Worm (Caenorhabditis elegans) whole organism, L2 larva: ENCODE data around the gene Y45G5AM.6.

Source experiments
- F13H6.1 ChIP-seq: sonication (generic microtip); optimal IDR thresholded peaks from 2 replicates; lab custom pipeline; 2016; ENCODE audit warnings: missing genetic modification characterization, missing compliant biosample characterization
- mdl-1 ChIP-seq, 2 experiments: fragments of 150-350 bp in 1 of 2; sonication (generic microtip) in 1 of 2; optimal IDR thresholded peaks; 2 replicates each; lab custom pipeline; 2017; ENCODE audit warnings: missing biosample characterization in 2 of 2, missing genetic modification characterization in 2 of 2
- unc-39 ChIP-seq: fragments of 150-350 bp; optimal IDR thresholded peaks from 2 replicates; lab custom pipeline; 2014; ENCODE audit warnings: missing biosample characterization, missing genetic modification characterization

DNA sequence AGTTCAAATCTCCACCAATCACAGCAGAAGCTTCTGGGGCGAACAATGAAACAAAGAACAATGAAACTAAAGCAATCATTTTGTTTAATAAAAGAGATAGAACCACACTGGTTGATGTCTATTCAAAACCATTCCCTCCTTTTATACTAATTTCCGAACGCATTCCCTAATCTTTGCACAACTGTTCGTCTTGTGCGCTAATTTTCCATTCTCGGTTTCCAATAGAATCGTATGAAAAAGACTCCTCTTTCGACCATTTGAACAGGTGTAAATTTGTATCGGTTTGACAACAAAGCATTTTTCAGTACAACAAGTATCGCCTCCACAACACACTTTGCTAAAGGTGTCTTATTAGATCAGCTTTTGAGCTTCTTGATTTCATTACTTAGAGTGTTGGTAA lies 36.0 kb downstream of the Y45G5AM.6 start, which contains the start of gene T05B4.8:
- TF ChIP-seq unc-39 (tag; lab: Kevin White, UChicago), result no peak
- no peak for TF ChIP-seq F13H6.1
- TF ChIP-seq mdl-1 (tag; optimal IDR thresholded peaks at IDR 0.05; lab: Kevin White, UChicago), result no peak
